Worm (Caenorhabditis elegans) whole organism, late embryonic: ENCODE measurements around the gene pwp-1.

Source experiments
- ama-1 ChIP-seq: fragments of 150-350 bp; optimal IDR thresholded peaks from 2 replicates; lab custom pipeline; 2014
- ceh-9 ChIP-seq: sonication (generic microtip); optimal IDR thresholded peaks from 2 replicates; lab custom pipeline; 2016; ENCODE audit warnings: mild to moderate bottlenecking, missing genetic modification characterization, inconsistent platforms, missing compliant biosample characterization
- elt-2 ChIP-seq: sonication (generic microtip); optimal IDR thresholded peaks from 2 replicates; lab custom pipeline; 2016; ENCODE audit warnings: missing genetic modification reagents, missing genetic modification characterization, missing compliant biosample characterization
- pag-3 ChIP-seq: sonication (generic microtip); optimal IDR thresholded peaks from 2 replicates; lab custom pipeline; 2016; ENCODE audit warnings: missing compliant biosample characterization, missing genetic modification characterization, borderline replicate concordance
- rnt-1 ChIP-seq: sonication (generic microtip); optimal IDR thresholded peaks from 2 replicates; lab custom pipeline; 2016; ENCODE audit warnings: missing genetic modification characterization, missing compliant biosample characterization

ce11 chrIV:13220594-13220993 is 15.8 kb downstream of the pwp-1 start:
- TF ChIP-seq ama-1 (lab: Kevin White, UChicago) (no peak), pag-3 (tag; lab: Kevin White, UChicago) (no peak), elt-2 (no peak), rnt-1 (tag; lab: Kevin White, UChicago) (no peak), ceh-9 (tag; lab: Kevin White, UChicago) (no peak)
